3 fruit fly cellular contexts compared by ENCODE assay signal in the genomic region with DNA sequence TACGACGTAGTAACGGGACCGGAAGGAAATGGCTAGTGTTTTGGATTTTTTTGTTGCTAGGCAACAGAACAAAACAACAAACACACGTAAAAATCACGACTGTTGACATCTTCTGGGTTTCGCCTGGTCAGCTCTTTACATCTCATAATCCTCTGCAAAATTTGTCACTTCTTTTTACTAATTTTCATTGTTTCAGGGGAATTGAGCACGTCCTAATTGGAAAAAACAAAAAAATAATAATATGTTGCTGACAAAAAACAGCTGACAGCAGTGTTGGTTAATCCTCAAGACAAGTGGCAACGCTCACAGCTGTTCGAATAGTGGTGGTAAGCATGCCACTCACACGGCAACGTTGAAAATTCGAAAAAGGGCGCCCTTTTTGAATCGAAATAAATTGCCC.
TF ChIP-seq lines count a peak whose summit lies in the region.

A gene (minus strand): TSS at position 220 of the 400 bp plus-strand sequence.

TF ChIP-seq in whole organism, embryonic, 481 proteins besides CTCF, POLR2A, EP300 and RAD21 (continued from another document and continues in another):
- no peak for TF ChIP-seq CG33213 (GFP tag; optimal IDR thresholded peaks at IDR 0.05; lab: Kevin White, UChicago)
- no peak for TF ChIP-seq oc (tag; optimal IDR thresholded peaks at IDR 0.05; lab: Kevin White, UChicago)
- no peak for TF ChIP-seq Poxn (GFP tag; IDR thresholded peaks at IDR 0.05; lab: Robert Waterston, UW)
- no peak for TF ChIP-seq Hand (GFP tag; optimal IDR thresholded peaks at IDR 0.05; lab: Kevin White, UChicago)
- TF ChIP-seq CG5953 (GFP tag; IDR thresholded peaks at IDR 0.05; lab: Robert Waterston, UW) = no peak
- TF ChIP-seq Max (GFP tag; optimal IDR thresholded peaks at IDR 0.05; lab: Kevin White, UChicago) = no peak
- no peak for TF ChIP-seq CG13296 (GFP tag; optimal IDR thresholded peaks at IDR 0.05; lab: Kevin White, UChicago)
- TF ChIP-seq Meics (GFP tag; optimal IDR thresholded peaks at IDR 0.05; lab: Kevin White, UChicago) = peak; percentile 7
- TF ChIP-seq B-H2 (GFP tag; optimal IDR thresholded peaks at IDR 0.05; lab: Kevin White, UChicago) = peak; percentile 62
- TF ChIP-seq Xbp1 (GFP tag; optimal IDR thresholded peaks at IDR 0.05; lab: Kevin White, UChicago) = no peak
- peak; percentile 63 for TF ChIP-seq CG15514 (GFP tag; optimal IDR thresholded peaks at IDR 0.05; lab: Kevin White, UChicago)
- TF ChIP-seq ATbp (GFP tag; optimal IDR thresholded peaks at IDR 0.05; lab: Kevin White, UChicago) = no peak
- TF ChIP-seq sima (GFP tag; optimal IDR thresholded peaks at IDR 0.05; lab: Kevin White, UChicago) = no peak
- TF ChIP-seq CG10267 (tag; optimal IDR thresholded peaks at IDR 0.05; lab: Kevin White, UChicago) = peak; percentile 98
- peak; percentile 11 for TF ChIP-seq kni (GFP tag; optimal IDR thresholded peaks at IDR 0.05; lab: Kevin White, UChicago)
- TF ChIP-seq ham (GFP tag; IDR thresholded peaks at IDR 0.05; lab: Robert Waterston, UW) = no peak
- TF ChIP-seq stwl (tag; optimal IDR thresholded peaks at IDR 0.05; lab: Kevin White, UChicago) = peak; percentile 69
- TF ChIP-seq tgo (GFP tag; IDR thresholded peaks at IDR 0.05; lab: Robert Waterston, UW) = no peak
- TF ChIP-seq MBD-R2 (GFP tag; IDR thresholded peaks at IDR 0.05; lab: Robert Waterston, UW) = no peak
- no peak for TF ChIP-seq Xrp1 (GFP tag; IDR thresholded peaks at IDR 0.05; lab: Robert Waterston, UW)
- TF ChIP-seq HHEX (GFP tag; optimal IDR thresholded peaks at IDR 0.05; lab: Kevin White, UChicago) = no peak
- TF ChIP-seq CG10462 (GFP tag; optimal IDR thresholded peaks at IDR 0.05; lab: Kevin White, UChicago) = no peak
- TF ChIP-seq lmd (GFP tag; IDR thresholded peaks at IDR 0.05; lab: Robert Waterston, UW) = no peak
- peak; percentile 30 for TF ChIP-seq CG18262 (tag; optimal IDR thresholded peaks at IDR 0.05; lab: Kevin White, UChicago)
- no peak for TF ChIP-seq CG10959 (GFP tag; IDR thresholded peaks at IDR 0.05; lab: Robert Waterston, UW)
- no peak for TF ChIP-seq Jarid2 (GFP tag; optimal IDR thresholded peaks at IDR 0.05; lab: Kevin White, UChicago)
- no peak for TF ChIP-seq MTF-1 (GFP tag; optimal IDR thresholded peaks at IDR 0.05; lab: Kevin White, UChicago; ENCODE audit: borderline replicate concordance)
- no peak for TF ChIP-seq pros (GFP tag; optimal IDR thresholded peaks at IDR 0.05; lab: Kevin White, UChicago)
- no peak for TF ChIP-seq Spps (tag; optimal IDR thresholded peaks at IDR 0.05; lab: Kevin White, UChicago)
- TF ChIP-seq CG32767 (GFP tag; IDR thresholded peaks at IDR 0.05; lab: Robert Waterston, UW) = no peak
- TF ChIP-seq Fer3 (tag; optimal IDR thresholded peaks at IDR 0.05; lab: Kevin White, UChicago) = no peak
- TF ChIP-seq CG11696 (GFP tag; IDR thresholded peaks at IDR 0.05; lab: Robert Waterston, UW) = no peak
- TF ChIP-seq NC2α (GFP tag; optimal IDR thresholded peaks at IDR 0.05; lab: Kevin White, UChicago) = no peak
- TF ChIP-seq CG7357 (GFP tag; IDR thresholded peaks at IDR 0.05; lab: Robert Waterston, UW) = no peak
- no peak for TF ChIP-seq HLH3B (GFP tag; IDR thresholded peaks at IDR 0.05; lab: Robert Waterston, UW)
- TF ChIP-seq Blimp-1 (GFP tag; optimal IDR thresholded peaks at IDR 0.05; lab: Kevin White, UChicago) = no peak
- no peak for TF ChIP-seq gt (GFP tag; IDR thresholded peaks at IDR 0.05; lab: Robert Waterston, UW)
- TF ChIP-seq CG4820 (GFP tag; optimal IDR thresholded peaks at IDR 0.05; lab: Kevin White, UChicago) = no peak
- no peak for TF ChIP-seq chinmo (GFP tag; IDR thresholded peaks at IDR 0.05; lab: Robert Waterston, UW; ENCODE audit: partially characterized antibody)
- peak; percentile 69 for TF ChIP-seq CG12659 (GFP tag; optimal IDR thresholded peaks at IDR 0.05; lab: Kevin White, UChicago)
- no peak for TF ChIP-seq dan (GFP tag; IDR thresholded peaks at IDR 0.05; lab: Robert Waterston, UW)
- TF ChIP-seq C15 (GFP tag; IDR thresholded peaks at IDR 0.05; lab: Robert Waterston, UW) = no peak
- TF ChIP-seq Atf-2 (GFP tag; optimal IDR thresholded peaks at IDR 0.05; lab: Kevin White, UChicago) = no peak
- no peak for TF ChIP-seq CG17186 (GFP tag; optimal IDR thresholded peaks at IDR 0.05; lab: Kevin White, UChicago)
- TF ChIP-seq tap (tag; optimal IDR thresholded peaks at IDR 0.05; lab: Kevin White, UChicago) = no peak

TF ChIP-seq in whole organism, prepupa, 60 proteins besides CTCF, POLR2A, EP300 and RAD21 (continued from another document):
- TF ChIP-seq CG10631 (GFP tag; optimal IDR thresholded peaks at IDR 0.05; lab: Kevin White, UChicago) (peak; percentile 0), ss (GFP tag; optimal IDR thresholded peaks at IDR 0.05; lab: Kevin White, UChicago) (peak; percentile 29 to 64), CG1621 (tag; optimal IDR thresholded peaks at IDR 0.05; lab: Kevin White, UChicago) (peak; percentile 0), CG11762 (GFP tag; optimal IDR thresholded peaks at IDR 0.05; lab: Kevin White, UChicago; ENCODE audit: insufficient read depth) (no peak), Sox14 (GFP tag; optimal IDR thresholded peaks at IDR 0.05; lab: Kevin White, UChicago) (peak; percentile 61), Met (GFP tag; optimal IDR thresholded peaks at IDR 0.05; lab: Kevin White, UChicago) (no peak), dsx (GFP tag; optimal IDR thresholded peaks at IDR 0.05; lab: Kevin White, UChicago; ENCODE audit: poor library complexity, severe bottlenecking) (peak; percentile 68), topi (GFP tag; optimal IDR thresholded peaks at IDR 0.05; lab: Kevin White, UChicago) (peak; percentile 2), Eip75B (GFP tag; optimal IDR thresholded peaks at IDR 0.05; lab: Kevin White, UChicago) (peak; percentile 22), CG7368 (GFP tag; optimal IDR thresholded peaks at IDR 0.05; lab: Kevin White, UChicago) (no peak), CG3919 (GFP tag; optimal IDR thresholded peaks at IDR 0.05; lab: Kevin White, UChicago) (peak; percentile 24), Gug (GFP tag; IDR thresholded peaks at IDR 0.05; lab: Robert Waterston, UW) (no peak), fkh (GFP tag; optimal IDR thresholded peaks at IDR 0.05; lab: Kevin White, UChicago) (no peak), fd85E (GFP tag; optimal IDR thresholded peaks at IDR 0.05; lab: Kevin White, UChicago) (no peak)

TF ChIP-seq in whole organism, wandering third instar larva, 38 proteins besides CTCF, POLR2A, EP300 and RAD21 (continued from another document):
- TF ChIP-seq foxo (GFP tag; optimal IDR thresholded peaks at IDR 0.05; lab: Kevin White, UChicago) = peak in 1 of 2 experiments; percentile 44
- TF ChIP-seq sage (GFP tag; optimal IDR thresholded peaks at IDR 0.05; lab: Kevin White, UChicago) = no peak
- no peak for TF ChIP-seq CG32264 (GFP tag; optimal IDR thresholded peaks at IDR 0.05; lab: Kevin White, UChicago)
- no peak for TF ChIP-seq dl (GFP tag; optimal IDR thresholded peaks at IDR 0.05; lab: Kevin White, UChicago; ENCODE audit: insufficient read depth in 1 of 2, partially characterized antibody in 2 of 2)
- TF ChIP-seq h (GFP tag; optimal IDR thresholded peaks at IDR 0.05; lab: Kevin White, UChicago) = peak; percentile 29
